Fruit fly (Drosophila melanogaster) whole organism: Measurements from ENCODE around the gene CG15561.

ENCODE experiments used
- CG8478 ChIP-seq: fragments of >200 bp; optimal IDR thresholded peaks from 2 replicates; lab custom pipeline; 2018; ENCODE audit warnings: inconsistent platforms
- Dll ChIP-seq: fragments of >200 bp; optimal IDR thresholded peaks from 2 replicates; lab custom pipeline; 2017
- EcR ChIP-seq, 2 experiments: fragments of >200 bp; optimal IDR thresholded peaks; 2 replicates each; lab custom pipeline; 2017; ENCODE audit warnings: missing biosample characterization in 2 of 2, missing genetic modification characterization in 2 of 2, missing genetic modification reagents in 2 of 2
- pan ChIP-seq: fragments of >200 bp; optimal IDR thresholded peaks from 2 replicates; lab custom pipeline; 2017
- psq ChIP-seq: fragments of >200 bp; optimal IDR thresholded peaks from 2 replicates; lab custom pipeline; 2017
- usp ChIP-seq: fragments of >200 bp; optimal IDR thresholded peaks from 2 replicates; lab custom pipeline; 2017; ENCODE audit warnings: missing biosample characterization, missing genetic modification characterization, mixed read lengths

CG15561 gene

DNA sequence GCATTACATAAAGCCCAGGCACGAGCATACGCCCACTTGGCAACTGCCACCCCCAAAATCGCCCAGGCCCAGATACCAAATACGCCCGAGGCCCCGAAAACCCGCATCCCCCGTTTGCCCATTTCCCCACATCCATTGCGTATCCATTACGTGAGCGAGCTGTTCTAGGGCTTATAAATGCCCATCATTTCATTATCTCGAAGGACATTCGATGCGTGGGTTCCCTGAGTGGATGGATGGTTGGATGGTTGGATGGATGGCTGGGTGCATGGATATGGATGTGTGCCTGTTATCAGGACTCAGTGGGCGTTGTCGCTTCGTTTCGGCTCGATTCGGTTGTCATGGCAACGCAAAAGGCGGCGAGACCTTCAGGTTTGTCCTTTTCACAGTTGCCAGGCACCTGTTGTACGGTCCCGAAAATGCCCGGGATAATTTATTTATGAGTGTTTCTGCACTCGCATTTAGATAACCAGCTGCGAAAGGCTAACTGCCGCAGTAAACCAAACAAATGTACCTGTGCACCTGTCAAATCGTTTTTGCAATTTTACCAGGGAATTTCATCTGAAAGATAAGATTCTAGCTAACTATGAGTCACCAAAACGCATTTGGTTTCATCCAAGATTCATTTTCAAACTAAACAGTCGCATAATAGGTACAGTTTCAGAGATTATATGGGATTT, 7.3 kb upstream of the CG15561 start:
- no peak for TF ChIP-seq EcR (GFP tag; optimal IDR thresholded peaks at IDR 0.05; lab: Kevin White, UChicago)
- TF ChIP-seq usp (GFP tag; lab: Kevin White, UChicago) = no peak
- no peak for TF ChIP-seq psq (lab: Kevin White, UChicago)
- TF ChIP-seq Dll (lab: Kevin White, UChicago) = no peak
- no peak for TF ChIP-seq pan
- no peak for TF ChIP-seq CG8478 (lab: Kevin White, UChicago)

DNA sequence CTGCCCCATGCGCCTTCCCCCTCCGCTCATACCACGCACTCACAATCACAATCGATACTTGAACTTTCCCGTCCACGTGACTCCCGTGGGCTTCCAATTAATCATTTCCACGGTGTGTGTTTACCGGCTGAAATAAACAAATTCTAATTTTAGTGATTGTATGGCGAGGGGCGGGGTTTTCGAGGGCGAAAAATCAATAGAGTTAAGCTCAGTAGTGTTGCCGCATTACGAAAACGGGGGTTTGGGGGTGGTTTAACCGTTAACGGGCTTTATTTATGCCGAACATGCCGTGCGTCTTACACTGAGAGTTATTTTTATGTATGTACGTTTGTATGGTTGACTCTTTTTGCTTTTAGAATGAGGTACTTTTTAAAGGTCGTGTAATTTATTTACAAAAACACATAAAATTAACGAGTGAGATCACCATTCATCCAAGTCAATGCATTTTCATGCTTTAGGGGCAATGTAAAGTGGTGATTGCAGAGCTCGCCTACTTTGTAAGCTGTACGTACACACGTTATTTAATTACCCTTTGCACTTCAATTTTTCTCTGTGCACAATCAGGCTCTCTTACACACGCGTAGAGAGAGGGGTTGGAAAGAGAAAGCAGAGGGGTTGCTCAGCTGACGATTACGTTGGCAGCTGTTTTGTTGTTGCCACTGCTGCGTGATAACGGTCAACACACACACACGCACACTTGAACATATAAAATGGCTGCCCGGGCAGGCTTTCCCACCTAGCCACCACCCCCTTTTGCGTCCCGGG, 6.6 kb upstream of the CG15561 start:
- TF ChIP-seq EcR (GFP tag; optimal IDR thresholded peaks at IDR 0.05; lab: Kevin White, UChicago) = no peak
- no peak for TF ChIP-seq CG8478 (lab: Kevin White, UChicago)
- TF ChIP-seq pan = no peak
- no peak for TF ChIP-seq Dll (lab: Kevin White, UChicago)
- TF ChIP-seq psq (lab: Kevin White, UChicago) = no peak
- no peak for TF ChIP-seq usp (GFP tag; lab: Kevin White, UChicago)

DNA sequence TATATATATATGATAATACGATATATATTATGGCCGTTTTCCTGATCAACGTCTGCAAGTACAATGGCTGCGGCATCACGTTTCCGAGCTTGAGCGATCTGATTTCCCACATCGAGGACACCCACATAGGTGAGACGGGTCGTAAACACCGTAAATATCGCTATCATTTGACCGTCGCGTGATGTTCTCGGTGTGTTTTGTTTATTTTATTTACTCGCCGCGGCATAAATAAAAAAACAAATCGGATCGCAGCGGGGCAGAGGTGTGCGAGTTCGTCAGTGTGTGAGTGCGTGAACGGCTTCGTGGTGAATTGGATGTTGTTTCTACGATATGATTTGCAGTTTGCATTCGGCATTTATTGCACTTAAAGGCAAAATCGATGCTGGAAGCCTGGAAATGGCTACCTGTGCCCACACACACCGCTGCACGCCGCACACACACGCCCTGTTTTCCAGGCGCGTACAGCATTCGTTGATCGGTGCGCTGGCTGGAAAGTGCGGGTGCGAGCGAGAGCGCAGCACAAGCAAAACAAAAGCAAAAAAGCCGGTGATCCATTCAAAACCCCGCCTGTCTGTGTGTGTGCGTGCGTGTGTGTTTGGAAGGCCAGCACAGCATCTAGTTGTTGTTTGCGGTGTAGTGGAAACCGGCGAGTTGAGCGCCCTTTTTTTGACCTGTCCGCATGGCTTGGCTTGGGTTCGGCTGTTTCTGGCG, 5.8 kb upstream of the CG15561 start:
- TF ChIP-seq CG8478 (lab: Kevin White, UChicago) (no peak), Dll (lab: Kevin White, UChicago) (no peak), EcR (GFP tag; optimal IDR thresholded peaks at IDR 0.05; lab: Kevin White, UChicago) (no peak)

DNA sequence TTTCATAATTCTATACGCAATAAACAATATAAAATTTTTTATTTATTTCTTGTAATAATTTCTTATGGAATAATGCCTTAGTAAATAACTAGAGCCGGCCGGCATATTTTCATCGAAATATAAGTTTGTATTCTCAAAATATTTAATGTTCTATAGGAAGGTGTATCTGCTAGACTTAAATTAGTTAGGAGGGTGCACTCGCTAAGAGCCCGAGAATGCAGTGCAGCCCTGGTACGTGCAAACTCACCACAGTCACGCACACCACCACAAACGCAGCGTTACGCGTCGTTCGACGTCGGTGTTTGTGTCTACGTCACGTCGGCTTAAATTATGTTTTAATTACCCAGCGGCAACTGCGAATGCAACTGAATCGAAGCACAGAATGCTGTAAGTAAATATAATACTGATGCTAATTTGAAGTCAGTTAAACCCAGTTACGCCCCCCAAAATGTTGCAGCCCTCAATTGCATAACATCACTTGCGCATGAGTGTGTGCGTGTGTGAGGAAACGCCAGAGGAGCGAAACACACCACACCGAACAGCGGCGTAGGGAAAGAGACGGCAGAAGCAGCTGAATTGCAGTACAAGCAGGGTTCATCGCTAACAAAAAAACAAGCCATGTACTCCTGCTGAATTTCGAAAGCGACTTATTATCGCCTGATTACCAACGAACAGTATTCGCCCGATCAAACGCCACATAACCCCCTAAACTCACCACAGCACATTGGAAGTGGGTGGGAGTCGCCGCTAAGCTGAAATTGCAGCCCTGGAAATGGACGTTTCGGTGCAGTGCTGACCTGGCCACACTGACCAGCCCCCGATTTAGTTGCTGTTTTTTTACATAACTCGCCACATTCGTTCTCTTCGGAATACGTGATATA, 5.0 kb upstream of the CG15561 start, which contains the start of gene CG12054:
CG12054 (plus strand) TSS at position 247 of the 881 bp plus-strand sequence.
- TF ChIP-seq pan (no peak), EcR (GFP tag; optimal IDR thresholded peaks at IDR 0.05; lab: Kevin White, UChicago) (no peak), CG8478 (lab: Kevin White, UChicago) (no peak), usp (GFP tag; lab: Kevin White, UChicago) (no peak), psq (lab: Kevin White, UChicago) (no peak), Dll (lab: Kevin White, UChicago) (no peak)

DNA sequence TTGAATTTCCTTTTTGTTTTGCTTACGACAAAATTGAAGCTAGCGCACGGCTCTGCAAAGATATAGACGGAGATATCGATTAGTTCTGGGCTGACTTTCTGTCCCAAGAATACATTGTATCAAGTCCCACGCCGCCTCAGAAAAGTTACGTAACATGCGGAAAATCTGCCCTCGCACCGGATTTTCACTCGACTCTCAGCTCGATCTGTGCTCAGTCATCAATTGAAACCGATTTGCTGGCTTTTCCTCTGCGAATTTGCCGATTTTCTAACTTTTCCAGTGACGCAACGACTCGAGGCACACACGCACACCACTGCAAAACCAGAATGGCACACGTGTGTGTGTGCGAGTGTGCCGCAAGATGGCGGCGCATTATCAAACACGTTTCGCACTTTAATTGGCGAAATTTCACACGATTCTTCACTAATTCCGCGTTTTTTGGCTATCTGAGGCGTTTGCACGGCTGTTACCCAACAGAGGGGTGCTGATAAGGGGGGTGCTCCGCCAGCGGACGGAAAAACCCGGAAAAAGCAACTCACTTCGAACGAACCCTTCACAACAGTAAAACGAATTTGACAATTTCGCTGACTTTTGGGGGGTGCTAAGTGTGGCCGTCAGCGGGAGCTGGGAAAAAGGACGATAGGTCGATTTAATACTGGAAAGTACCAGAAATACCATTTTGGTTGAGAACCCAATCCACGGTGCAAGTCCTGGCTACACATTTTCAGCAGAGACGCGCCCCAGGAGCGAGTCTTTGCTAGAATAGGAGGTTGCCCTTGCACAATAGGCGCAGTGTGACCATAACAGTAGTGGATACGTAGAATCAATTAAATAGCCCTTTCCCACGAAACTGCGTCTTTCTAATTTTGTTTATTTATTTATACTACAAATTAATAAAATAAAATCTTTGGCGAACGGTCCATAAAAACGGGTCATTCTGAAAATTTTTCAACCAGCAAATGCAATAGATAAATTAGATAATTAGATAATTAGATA, 3.6 kb upstream of the CG15561 start, which contains the start of gene ATPsynC:
ATPsynC (minus strand) TSS at position 634 of the 996 bp plus-strand sequence.
- TF ChIP-seq Dll (lab: Kevin White, UChicago) (no peak), EcR (GFP tag; optimal IDR thresholded peaks at IDR 0.05; lab: Kevin White, UChicago) (no peak), CG8478 (lab: Kevin White, UChicago) (no peak), usp (GFP tag; lab: Kevin White, UChicago) (no peak), psq (lab: Kevin White, UChicago) (no peak), pan (no peak)

DNA sequence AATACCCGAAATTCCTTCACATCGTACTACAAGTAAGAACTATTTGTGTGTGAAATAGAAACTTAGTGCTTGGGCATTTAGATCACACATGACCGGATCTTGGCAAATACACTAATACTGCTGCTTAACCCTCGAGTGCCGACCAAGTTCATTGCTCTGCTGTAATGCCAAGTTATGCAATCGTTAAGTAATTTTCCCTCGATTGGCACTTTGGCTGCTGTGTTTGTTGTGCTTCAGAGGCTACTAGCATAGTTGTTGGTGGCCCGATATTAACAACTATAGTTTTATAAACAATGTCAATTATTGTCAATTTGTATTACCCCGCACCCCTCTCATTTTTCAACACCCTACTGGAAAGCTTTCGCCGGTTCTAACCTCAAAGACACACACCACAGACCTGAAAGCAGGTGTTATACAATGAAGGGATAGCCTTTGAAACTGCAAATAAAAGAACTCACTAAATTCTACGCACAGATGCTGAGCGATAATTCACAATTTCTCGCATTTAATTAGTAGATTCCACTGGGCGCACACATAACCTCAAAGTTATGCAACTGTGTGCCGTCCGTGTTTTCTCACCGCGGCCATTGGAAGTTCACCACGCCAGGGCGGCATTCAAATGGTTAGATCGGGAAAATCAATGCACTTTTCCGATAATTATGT, 2.6 kb upstream of the CG15561 start:
- TF ChIP-seq EcR (GFP tag; optimal IDR thresholded peaks at IDR 0.05; lab: Kevin White, UChicago) (peak in 1 of 2 experiments; percentile 86), CG8478 (lab: Kevin White, UChicago) (no peak), psq (lab: Kevin White, UChicago) (no peak), usp (GFP tag; lab: Kevin White, UChicago) (no peak), pan (no peak)

DNA sequence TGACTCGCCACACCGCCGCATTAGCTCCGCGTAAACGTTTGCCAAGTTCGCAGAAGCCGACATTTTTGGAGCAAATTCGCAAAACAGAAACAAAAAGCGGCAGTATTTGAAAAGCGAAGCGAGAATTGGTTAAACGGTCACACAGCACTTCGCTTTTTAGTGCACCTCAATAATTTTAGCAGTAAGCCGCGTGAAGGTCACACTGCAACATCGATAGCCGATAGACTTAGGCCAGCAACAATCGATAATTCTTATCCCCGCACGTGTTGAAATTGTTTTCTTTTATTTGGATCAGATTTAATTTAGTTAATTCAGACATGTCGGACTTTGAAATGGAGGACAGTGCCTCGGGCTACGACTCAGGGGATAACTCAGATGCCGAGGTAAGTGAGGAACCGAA, 2.5 kb downstream of the CG15561 start, which contains the start of the genes Zwilch and CG1542:
Zwilch (minus strand) TSS at position 150 of the 400 bp plus-strand sequence.
CG1542 (plus strand) TSS at position 232 of the 400 bp plus-strand sequence.
- no peak for TF ChIP-seq CG8478 (lab: Kevin White, UChicago)
- TF ChIP-seq EcR (GFP tag; optimal IDR thresholded peaks at IDR 0.05; lab: Kevin White, UChicago) = no peak
- no peak for TF ChIP-seq Dll (lab: Kevin White, UChicago)
- no peak for TF ChIP-seq pan
- TF ChIP-seq psq (lab: Kevin White, UChicago) = no peak
- TF ChIP-seq usp (GFP tag; lab: Kevin White, UChicago) = no peak

DNA sequence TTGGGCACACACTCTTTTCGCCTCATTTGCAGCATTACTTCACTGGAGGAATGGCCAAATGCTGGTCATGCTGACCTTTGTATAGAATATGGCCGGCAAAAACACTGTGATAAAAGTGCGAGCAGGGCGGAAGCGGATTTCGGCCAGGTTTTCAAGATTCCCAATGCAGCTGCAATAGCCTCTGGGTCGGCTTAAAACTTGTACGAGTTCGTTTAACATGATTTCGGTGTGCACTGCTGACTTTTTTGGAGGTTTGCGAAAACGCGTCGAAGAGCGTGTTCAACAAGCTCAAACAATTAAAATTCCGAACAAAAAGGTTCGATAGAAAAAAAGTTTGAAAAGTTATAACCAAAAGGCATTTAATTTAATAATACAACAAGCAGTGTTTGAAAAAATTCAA, 5.1 kb downstream of the CG15561 start, which contains the start of gene chp:
chp (minus strand) TSS at position 101 of the 400 bp plus-strand sequence.
- TF ChIP-seq psq (lab: Kevin White, UChicago) = no peak
- TF ChIP-seq Dll (lab: Kevin White, UChicago) = no peak
- no peak for TF ChIP-seq pan
- no peak for TF ChIP-seq usp (GFP tag; lab: Kevin White, UChicago)
- TF ChIP-seq CG8478 (lab: Kevin White, UChicago) = no peak
- TF ChIP-seq EcR (GFP tag; optimal IDR thresholded peaks at IDR 0.05; lab: Kevin White, UChicago) = no peak
